Worm (Caenorhabditis elegans) whole organism, L4 larva: ENCODE data around the gene nas-3.

Experiments
- F49E8.2 ChIP-seq: sonication (generic microtip); optimal IDR thresholded peaks from 2 replicates; lab custom pipeline; 2016; ENCODE audit warnings: missing compliant biosample characterization, mild to moderate bottlenecking, missing genetic modification characterization, borderline replicate concordance
- Y5F2A.4 ChIP-seq: fragments of 200-800 bp; sonication (Bioruptor generic); optimal IDR thresholded peaks from 2 replicates; lab custom pipeline; 2018; ENCODE audit warnings: mild to moderate bottlenecking, missing genetic modification characterization, missing compliant biosample characterization
- Y75B8A.6 ChIP-seq: fragments of 200-800 bp; sonication (Bioruptor generic); IDR thresholded peaks from 2 replicates; pipeline ENCODE4 v1.3.6; 2022; ENCODE audit warnings: missing genetic modification reagents, missing genetic modification characterization, missing compliant biosample characterization
- aha-1 ChIP-seq: fragments of 150-350 bp; peaks from one replicate; lab custom pipeline; 2014; ENCODE audit warnings: missing biosample characterization, missing genetic modification characterization
- aly-2 ChIP-seq: sonication (generic microtip); optimal IDR thresholded peaks from 2 replicates; lab custom pipeline; 2018; ENCODE audit warnings: missing biosample characterization, missing genetic modification characterization
- daf-16 ChIP-seq, 3 experiments: sonication (generic microtip); optimal IDR thresholded peaks; 2 replicates each; lab custom pipeline; 2016 to 2017; ENCODE audit warnings: missing genetic modification characterization in 3 of 3, missing genetic modification reagents in 3 of 3, mild to moderate bottlenecking in 2 of 3, missing compliant biosample characterization in 2 of 3, missing biosample characterization in 1 of 3, moderate library complexity in 1 of 3
- dmd-6 ChIP-seq: fragments of 200-800 bp; sonication (Bioruptor generic); IDR thresholded peaks from 2 replicates; pipeline ENCODE4 v1.3.6; 2022; ENCODE audit warnings: missing genetic modification reagents, missing genetic modification characterization, missing compliant biosample characterization
- dve-1 ChIP-seq: sonication (generic microtip); optimal IDR thresholded peaks from 2 replicates; lab custom pipeline; 2017; ENCODE audit warnings: antibody characterized with exemption, mild to moderate bottlenecking, missing genetic modification characterization, missing compliant biosample characterization; ENCODE audit not compliant: insufficient read depth
- egl-27 ChIP-seq: sonication (generic microtip); optimal IDR thresholded peaks from 3 replicates; lab custom pipeline; 2017; ENCODE audit warnings: missing biosample characterization, missing genetic modification reagents, missing genetic modification characterization
- gei-8 ChIP-seq: fragments of 200-800 bp; sonication (Bioruptor generic); optimal IDR thresholded peaks from 2 replicates; lab custom pipeline; 2018; ENCODE audit warnings: mild to moderate bottlenecking, missing genetic modification characterization, missing compliant biosample characterization
- hlh-11 ChIP-seq: fragments of 200-800 bp; sonication (Bioruptor generic); optimal IDR thresholded peaks from 2 replicates; lab custom pipeline; 2018; ENCODE audit warnings: mild to moderate bottlenecking, missing genetic modification characterization, missing compliant biosample characterization
- hlh-30 ChIP-seq: sonication (generic microtip); optimal IDR thresholded peaks from 2 replicates; lab custom pipeline; 2017; ENCODE audit warnings: antibody characterized with exemption, mild to moderate bottlenecking, missing genetic modification characterization, missing compliant biosample characterization; ENCODE audit not compliant: insufficient read depth
- lin-15B ChIP-seq: fragments of 150-350 bp; sonication (generic microtip); optimal IDR thresholded peaks from 3 replicates; lab custom pipeline; 2014; ENCODE audit warnings: missing biosample characterization, missing genetic modification characterization
- lin-29 ChIP-seq: fragments of 200-800 bp; sonication (Bioruptor generic); IDR thresholded peaks from 2 replicates; pipeline ENCODE4 v1.3.6; 2022; ENCODE audit warnings: missing genetic modification reagents, missing genetic modification characterization, missing compliant biosample characterization
- lir-3 ChIP-seq: sonication (generic microtip); optimal IDR thresholded peaks from 2 replicates; lab custom pipeline; 2016; ENCODE audit warnings: mild to moderate bottlenecking, missing genetic modification characterization, missing compliant biosample characterization
- mdl-1 ChIP-seq, 2 experiments: fragments of 150-350 bp in 1 of 2; sonication (generic microtip) in 1 of 2; optimal IDR thresholded peaks; 2 replicates each; lab custom pipeline; 2014 to 2017; ENCODE audit warnings: missing biosample characterization in 2 of 2, missing genetic modification characterization in 2 of 2
- mdt-29 ChIP-seq: fragments of 200-800 bp; sonication (Bioruptor generic); IDR thresholded peaks from 2 replicates; pipeline ENCODE4 v1.3.6; 2022; ENCODE audit warnings: missing genetic modification reagents, missing genetic modification characterization, missing compliant biosample characterization
- mep-1 ChIP-seq: fragments of 150-350 bp; sonication (generic microtip); optimal IDR thresholded peaks from 3 replicates; lab custom pipeline; 2014; ENCODE audit warnings: missing biosample characterization, missing genetic modification characterization
- mes-2 ChIP-seq: sonication (generic microtip); optimal IDR thresholded peaks from 2 replicates; lab custom pipeline; 2016; ENCODE audit warnings: missing genotype, mild to moderate bottlenecking, missing genetic modification characterization, missing compliant biosample characterization; ENCODE audit not compliant: poor library complexity, severe bottlenecking
- mxl-3 ChIP-seq: fragments of 200-800 bp; sonication (Bioruptor generic); optimal IDR thresholded peaks from 2 replicates; lab custom pipeline; 2018; ENCODE audit warnings: mild to moderate bottlenecking, missing genetic modification characterization, missing compliant biosample characterization
- nhr-10 ChIP-seq: fragments of 150-350 bp; optimal IDR thresholded peaks from 2 replicates; lab custom pipeline; 2014; ENCODE audit warnings: missing biosample characterization, missing genetic modification characterization
- nhr-102 ChIP-seq: sonication (generic microtip); optimal IDR thresholded peaks from 2 replicates; lab custom pipeline; 2016; ENCODE audit warnings: mild to moderate bottlenecking, missing genetic modification characterization, moderate library complexity, missing compliant biosample characterization
- nhr-28 ChIP-seq: fragments of 150-350 bp; optimal IDR thresholded peaks from 2 replicates; lab custom pipeline; 2014; ENCODE audit warnings: missing biosample characterization, missing genetic modification characterization
- nhr-6 ChIP-seq: fragments of 150-350 bp; optimal IDR thresholded peaks from 2 replicates; lab custom pipeline; 2014; ENCODE audit warnings: missing biosample characterization, missing genetic modification characterization
- nhr-77 ChIP-seq: fragments of 150-350 bp; optimal IDR thresholded peaks from 2 replicates; lab custom pipeline; 2014; ENCODE audit warnings: missing biosample characterization, missing genetic modification characterization
- pha-4 ChIP-seq, 2 experiments: fragments of 150-350 bp in 1 of 2; fragments of 200-800 bp in 1 of 2; sonication (Bioruptor generic) in 1 of 2; IDR thresholded peaks in 1 of 2; optimal IDR thresholded peaks in 1 of 2; 2 replicates each; pipeline versions ENCODE4 v1.3.6 to Lab custom; 2014 to 2022; ENCODE audit warnings: missing genetic modification characterization in 2 of 2, missing genetic modification reagents in 2 of 2, missing biosample characterization in 1 of 2, missing compliant biosample characterization in 1 of 2
- php-3 ChIP-seq: fragments of 200-800 bp; sonication (Bioruptor generic); IDR thresholded peaks from 2 replicates; pipeline ENCODE4 v1.3.6; 2022; ENCODE audit warnings: missing genetic modification reagents, missing genetic modification characterization, missing compliant biosample characterization
- pqm-1 ChIP-seq: sonication (generic microtip); optimal IDR thresholded peaks from 2 replicates; lab custom pipeline; 2017; ENCODE audit warnings: missing biosample characterization, missing genetic modification characterization
- rbr-2 ChIP-seq: sonication (generic microtip); optimal IDR thresholded peaks from 2 replicates; lab custom pipeline; 2016; ENCODE audit warnings: missing genotype, missing genetic modification characterization, missing compliant biosample characterization
- sdz-12 ChIP-seq: fragments of 200-800 bp; sonication (Bioruptor generic); optimal IDR thresholded peaks from 2 replicates; lab custom pipeline; 2018; ENCODE audit warnings: mild to moderate bottlenecking, missing genetic modification characterization, missing compliant biosample characterization
- skn-1 ChIP-seq: fragments of 150-350 bp; optimal IDR thresholded peaks from 2 replicates; lab custom pipeline; 2014; ENCODE audit warnings: missing biosample characterization, missing genetic modification characterization
- tag-97 ChIP-seq: fragments of 200-800 bp; sonication (Bioruptor generic); IDR thresholded peaks from 2 replicates; pipeline ENCODE4 v1.3.6; 2022; ENCODE audit warnings: missing genetic modification characterization, missing compliant biosample characterization
- tra-1 ChIP-seq: fragments of 200-800 bp; sonication (Bioruptor generic); IDR thresholded peaks from 2 replicates; pipeline ENCODE4 v1.3.6; 2022; ENCODE audit warnings: missing genetic modification reagents, missing genetic modification characterization, missing compliant biosample characterization
- unc-130 ChIP-seq: sonication (generic microtip); optimal IDR thresholded peaks from 2 replicates; lab custom pipeline; 2016; ENCODE audit warnings: missing genetic modification reagents, missing genetic modification characterization, missing compliant biosample characterization
- unc-62 ChIP-seq, 3 experiments: fragments of 150-350 bp in 1 of 3; sonication (generic microtip); optimal IDR thresholded peaks in 2 of 3; peaks in 1 of 3; 1 replicate in 1 of 3; 2 replicates in 2 of 3; lab custom pipeline; 2014 to 2017; ENCODE audit warnings: missing biosample characterization in 3 of 3, missing genetic modification characterization in 3 of 3, missing genetic modification reagents in 3 of 3, missing genotype in 1 of 3
- vab-7 ChIP-seq: fragments of 200-800 bp; sonication (Bioruptor generic); IDR thresholded peaks from 2 replicates; pipeline ENCODE4 v1.3.6; 2022; ENCODE audit warnings: missing genetic modification reagents, missing genetic modification characterization, missing compliant biosample characterization
- zip-2 ChIP-seq: fragments of 150-350 bp; optimal IDR thresholded peaks from 2 replicates; lab custom pipeline; 2014; ENCODE audit warnings: missing biosample characterization, missing genetic modification characterization

nas-3 gene

DNA sequence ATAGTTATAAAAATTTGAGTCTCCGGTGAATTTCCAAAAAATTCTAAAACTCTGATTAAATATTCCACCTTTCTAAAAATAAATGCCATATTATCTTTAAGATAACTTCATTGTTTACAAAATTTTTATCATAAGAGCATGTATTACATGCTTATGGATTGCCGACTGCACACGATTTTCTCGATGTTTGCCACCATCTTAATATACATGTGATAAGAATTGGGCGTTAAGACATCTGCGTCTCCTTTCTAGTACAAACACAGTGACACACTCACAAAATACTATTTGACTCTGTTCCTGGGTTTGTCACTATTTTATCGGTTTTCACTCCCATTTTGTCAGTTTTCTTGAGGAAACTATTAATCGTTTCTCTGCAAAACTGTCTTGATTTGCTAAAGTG lies 34.9 kb upstream of the nas-3 start:
- TF ChIP-seq mdt-29 (GFP tag; lab: Robert Waterston, UW) (no peak), hlh-11 (tag; lab: Kevin White, UChicago) (peak; percentile 77), mdl-1 (tag; optimal IDR thresholded peaks at IDR 0.05; lab: Kevin White, UChicago) (peak in 1 of 2 experiments; percentile 24), nhr-28 (tag; lab: Kevin White, UChicago) (peak; percentile 87), nhr-10 (tag; lab: Kevin White, UChicago) (peak; percentile 50), nhr-6 (no peak), pqm-1 (tag; lab: Kevin White, UChicago) (peak; percentile 82), nhr-77 (tag; lab: Kevin White, UChicago) (peak; percentile 34), mxl-3 (GFP tag; lab: Kevin White, UChicago) (peak; percentile 54), tra-1 (0 out of 2 replicates have a peak, but pooled peaks have one; percentile 34), F49E8.2 (tag; lab: Kevin White, UChicago) (no peak), php-3 (GFP tag; lab: Robert Waterston, UW) (0 out of 2 replicates have a peak, but pooled peaks have one; percentile 30), nhr-102 (peak; percentile 21), daf-16 (GFP tag; optimal IDR thresholded peaks at IDR 0.05; lab: Kevin White, UChicago) (peak in 1 of 2 experiments; percentile 1), daf-16 (tag; optimal IDR thresholded peaks at IDR 0.05; lab: Kevin White, UChicago) (peak; percentile 91), dve-1 (tag; lab: Kevin White, UChicago) (peak; percentile 84), lin-15B (tag; lab: Kevin White, UChicago) (no peak), Y75B8A.6 (no peak), mep-1 (tag; lab: Kevin White, UChicago) (peak; percentile 33), gei-8 (no peak), mes-2 (tag; lab: Kevin White, UChicago) (peak; percentile 25), hlh-30 (peak; percentile 72), dmd-6 (GFP tag; lab: Robert Waterston, UW) (peak; percentile 69)

DNA sequence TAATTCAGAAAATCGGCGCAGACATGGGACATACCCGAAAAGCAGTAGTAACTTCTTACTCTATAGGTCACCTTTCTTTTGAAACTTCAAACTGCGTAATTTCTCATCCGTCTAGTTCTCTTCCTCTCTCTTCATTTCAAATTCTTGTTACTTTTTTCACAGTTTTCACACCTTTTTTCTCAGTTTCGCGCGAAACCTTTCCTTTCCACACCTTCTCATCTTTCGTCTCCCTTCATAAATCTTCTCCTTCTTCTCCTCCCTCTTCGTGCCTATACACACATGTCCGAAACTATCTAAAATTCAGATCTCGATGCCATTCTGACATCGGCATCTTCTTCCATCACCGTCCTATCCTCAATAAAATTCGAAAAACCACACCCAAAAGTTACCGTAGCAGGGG lies 34.2 kb upstream of the nas-3 start, which contains the start of gene wdr-62:
Gene wdr-62, plus strand, starts transcription at position 301 of the 400 bp plus-strand sequence.
- no peak for TF ChIP-seq rbr-2 (tag; lab: Kevin White, UChicago)
- no peak for TF ChIP-seq sdz-12 (GFP tag; lab: Kevin White, UChicago)
- TF ChIP-seq unc-62 (GFP tag; optimal IDR thresholded peaks at IDR 0.05 in 1 of 2; lab: Kevin White, UChicago), result peak in 1 of 2 experiments; percentile 57
- TF ChIP-seq unc-62 (tag; optimal IDR thresholded peaks at IDR 0.05; lab: Kevin White, UChicago), result no peak
- TF ChIP-seq nhr-77 (tag; lab: Kevin White, UChicago), result no peak
- TF ChIP-seq vab-7, result no peak
- no peak for TF ChIP-seq pha-4 (GFP tag; IDR thresholded peaks at IDR 0.05; lab: Robert Waterston, UW)
- TF ChIP-seq pha-4 (tag; optimal IDR thresholded peaks at IDR 0.05; lab: Kevin White, UChicago), result no peak
- no peak for TF ChIP-seq egl-27
- no peak for TF ChIP-seq tag-97 (GFP tag; lab: Robert Waterston, UW)
- no peak for TF ChIP-seq aly-2 (tag; lab: Kevin White, UChicago)
- peak; percentile 48 for TF ChIP-seq aha-1 (tag; lab: Kevin White, UChicago)

DNA sequence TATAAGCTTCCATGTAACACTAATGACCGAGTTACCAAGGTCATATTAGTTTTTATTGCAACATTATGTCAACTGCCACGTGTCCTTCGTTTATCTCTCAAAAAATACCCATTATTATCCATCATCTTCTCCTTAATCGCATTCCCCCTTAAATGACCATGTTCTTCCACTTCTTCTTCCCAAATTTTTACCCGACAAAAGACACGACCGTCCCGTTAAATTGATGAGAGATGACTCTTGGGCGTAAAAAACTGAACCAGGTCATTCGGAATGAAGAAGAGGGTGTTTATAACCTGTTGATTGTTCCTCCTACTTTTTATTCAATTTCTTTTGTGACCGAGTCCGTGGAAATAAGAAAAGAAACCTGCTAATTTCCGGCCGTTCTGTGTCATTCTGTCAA lies 33.3 kb upstream of the nas-3 start:
- TF ChIP-seq php-3 (GFP tag; lab: Robert Waterston, UW) (no peak), skn-1 (no peak), lir-3 (tag; lab: Kevin White, UChicago) (no peak), zip-2 (tag; lab: Kevin White, UChicago) (no peak), lin-29 (GFP tag; lab: Robert Waterston, UW) (no peak), Y5F2A.4 (no peak), mes-2 (tag; lab: Kevin White, UChicago) (no peak), unc-130 (GFP tag; lab: Kevin White, UChicago) (no peak), vab-7 (no peak)
